Worm (Caenorhabditis elegans): ENCODE results near the gene H40L08.9.

H40L08.9 gene

DNA sequence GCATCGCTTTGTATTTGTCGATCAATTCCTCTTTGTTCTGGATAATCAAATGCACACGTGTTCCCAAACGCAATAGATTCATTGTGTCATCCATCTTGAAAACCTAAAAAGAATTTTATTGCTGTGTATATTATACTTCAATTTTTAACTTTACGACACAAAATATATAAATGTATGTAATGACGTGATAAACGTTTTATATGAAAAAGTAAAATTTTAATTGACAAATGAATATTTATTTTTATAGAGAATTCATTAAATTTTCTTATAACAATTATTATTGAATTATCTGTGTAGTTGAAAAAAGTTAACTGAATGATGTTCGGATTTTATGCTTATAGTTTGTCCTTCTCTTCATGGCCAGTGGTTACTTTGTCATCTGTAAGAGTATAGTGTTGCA lies 20.4 kb downstream of the H40L08.9 start, which contains the start of gene H03G16.7:
Gene H03G16.7, minus strand, starts transcription at position 101 of the 400 bp plus-strand sequence.
- TF ChIP-seq sdc-2 (tag; optimal IDR thresholded peaks at IDR 0.05): no peak
- TF ChIP-seq lin-11 (tag; optimal IDR thresholded peaks at IDR 0.05): no peak
- TF ChIP-seq nfya-1 (tag; optimal IDR thresholded peaks at IDR 0.05): no peak
- no peak for TF ChIP-seq ahr-1 (tag; optimal IDR thresholded peaks at IDR 0.05)
- TF ChIP-seq unc-86 (tag; optimal IDR thresholded peaks at IDR 0.05): no peak
- no peak for TF ChIP-seq pag-3 (tag; optimal IDR thresholded peaks at IDR 0.05; ENCODE audit: borderline replicate concordance)
- TF ChIP-seq pax-1 (tag; optimal IDR thresholded peaks at IDR 0.05): no peak
- TF ChIP-seq nhr-232 (tag; optimal IDR thresholded peaks at IDR 0.05): no peak
- no peak for TF ChIP-seq C38D4.7 (GFP tag; optimal IDR thresholded peaks at IDR 0.05)
- no peak for TF ChIP-seq ref-2 (tag; optimal IDR thresholded peaks at IDR 0.05)
- TF ChIP-seq ceh-22 (tag; optimal IDR thresholded peaks at IDR 0.05): no peak
- no peak for TF ChIP-seq fax-1 (tag; optimal IDR thresholded peaks at IDR 0.05)
- TF ChIP-seq sox-2 (GFP tag; IDR thresholded peaks at IDR 0.05): no peak
- no peak for TF ChIP-seq eyg-1 (tag; optimal IDR thresholded peaks at IDR 0.05)

DNA sequence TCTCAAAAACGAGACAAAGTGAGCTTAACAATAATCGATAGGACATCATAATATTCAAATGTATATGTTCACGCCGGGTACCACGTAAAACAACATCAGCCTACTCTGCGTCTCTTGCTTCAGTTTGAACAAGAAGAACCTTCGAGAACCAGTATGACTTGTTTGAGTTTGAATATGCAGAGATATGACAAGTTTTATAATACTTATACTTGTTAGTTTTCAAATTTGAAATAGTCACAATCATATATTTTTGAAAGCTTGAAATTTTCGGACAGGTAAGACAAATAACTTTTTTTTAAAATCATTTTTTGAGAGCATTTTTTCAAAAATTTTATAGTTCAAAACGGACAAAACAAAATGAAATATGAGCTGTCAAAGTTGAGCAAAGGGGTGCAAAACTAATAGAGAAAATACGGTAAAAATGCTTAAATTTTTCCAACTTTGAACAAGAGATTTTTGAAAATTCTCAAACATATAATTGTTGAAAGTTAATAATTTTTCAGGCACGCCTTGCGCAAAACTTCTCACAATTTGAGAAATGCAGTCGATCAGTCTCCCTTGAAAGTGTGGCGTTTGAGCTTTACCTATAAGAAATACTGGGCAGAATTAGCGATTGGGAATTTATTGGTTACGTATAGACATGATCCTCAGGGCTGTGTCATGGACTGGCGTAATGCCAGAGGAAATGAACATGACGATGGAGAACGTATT lies 22.9 kb downstream of the H40L08.9 start, which contains the start of gene H03G16.1:
Gene H03G16.1, plus strand, starts transcription at position 661 of the 711 bp plus-strand sequence.
- TF ChIP-seq ceh-18 (tag; optimal IDR thresholded peaks at IDR 0.05) (no peak), ceh-45 (GFP tag; IDR thresholded peaks at IDR 0.05) (no peak), ceh-48 (tag; optimal IDR thresholded peaks at IDR 0.05) (no peak), ceh-22 (tag; optimal IDR thresholded peaks at IDR 0.05) (no peak), pat-9 (tag; optimal IDR thresholded peaks at IDR 0.05) (no peak), elt-4 (tag; optimal IDR thresholded peaks at IDR 0.05) (no peak), ceh-9 (tag; optimal IDR thresholded peaks at IDR 0.05) (no peak), fkh-10 (GFP tag; optimal IDR thresholded peaks at IDR 0.05) (no peak), nfya-1 (tag; optimal IDR thresholded peaks at IDR 0.05) (no peak), unc-86 (tag; optimal IDR thresholded peaks at IDR 0.05) (no peak), ceh-31 (tag; optimal IDR thresholded peaks at IDR 0.05) (no peak), sox-2 (GFP tag; IDR thresholded peaks at IDR 0.05) (no peak), unc-3 (GFP tag; conservative IDR thresholded peaks at IDR 0.05) (no peak), unc-3 (tag; optimal IDR thresholded peaks at IDR 0.05) (no peak)

DNA sequence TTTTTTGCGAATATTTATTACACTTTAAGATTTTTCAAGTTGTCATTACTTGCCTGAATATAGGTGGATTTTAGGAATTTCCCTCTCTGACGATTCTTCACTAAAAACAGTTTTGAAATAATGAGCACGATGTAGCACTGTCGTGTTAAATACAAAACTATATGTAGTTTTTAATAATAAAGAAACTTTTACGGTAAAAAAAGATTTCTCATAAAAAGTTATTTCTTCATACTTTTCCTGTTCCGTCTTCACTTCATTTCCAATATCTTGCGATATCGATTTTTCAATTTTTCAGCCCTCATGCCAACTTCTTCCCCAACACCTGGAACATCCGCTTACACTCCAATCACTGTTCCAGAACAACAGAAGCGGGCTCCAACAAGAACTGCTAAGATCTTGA lies 23.9 kb downstream of the H40L08.9 start, which contains the start of gene H03G16.6:
Gene H03G16.6, plus strand, starts transcription at position 301 of the 400 bp plus-strand sequence.
- TF ChIP-seq pros-1 (tag; optimal IDR thresholded peaks at IDR 0.05): no peak
- no peak for TF ChIP-seq gmeb-2 (tag; optimal IDR thresholded peaks at IDR 0.05)
- no peak for TF ChIP-seq K02D7.2 (tag; optimal IDR thresholded peaks at IDR 0.05)
- TF ChIP-seq nfya-1 (tag; optimal IDR thresholded peaks at IDR 0.05): no peak
- TF ChIP-seq che-1 (tag; optimal IDR thresholded peaks at IDR 0.05): no peak
- no peak for TF ChIP-seq ttx-3 (tag; optimal IDR thresholded peaks at IDR 0.05)
- no peak for TF ChIP-seq tbx-7 (tag; optimal IDR thresholded peaks at IDR 0.05)
- TF ChIP-seq sox-2 (GFP tag; IDR thresholded peaks at IDR 0.05): no peak
- TF ChIP-seq eyg-1 (tag; optimal IDR thresholded peaks at IDR 0.05): no peak
- TF ChIP-seq hlh-13 (GFP tag; optimal IDR thresholded peaks at IDR 0.05): no peak
- TF ChIP-seq madf-2 (tag; optimal IDR thresholded peaks at IDR 0.05): no peak
- TF ChIP-seq unc-55 (GFP tag; optimal IDR thresholded peaks at IDR 0.05): no peak
- no peak for TF ChIP-seq ztf-16 (tag; optimal IDR thresholded peaks at IDR 0.05)
- no peak for TF ChIP-seq ceh-9 (tag; optimal IDR thresholded peaks at IDR 0.05)
- TF ChIP-seq hlh-15 (tag; optimal IDR thresholded peaks at IDR 0.05): no peak
- TF ChIP-seq sdc-2 (tag; optimal IDR thresholded peaks at IDR 0.05): no peak
- no peak for TF ChIP-seq ceh-30 (tag; optimal IDR thresholded peaks at IDR 0.05)
- no peak for TF ChIP-seq dmd-4 (tag; optimal IDR thresholded peaks at IDR 0.05; ENCODE audit: borderline replicate concordance)

Measured in whole organism, late embryonic.